Worm (Caenorhabditis elegans): ENCODE data around the gene flr-1.

ce11 chrX:13469047-13469633 lies 12.8 kb upstream of the flr-1 start, which contains the start of gene col-184:
- TF ChIP-seq med-1 (GFP tag; optimal IDR thresholded peaks at IDR 0.05; ENCODE audit: insufficient read depth), result no peak
- TF ChIP-seq cog-1 (tag; optimal IDR thresholded peaks at IDR 0.05), result no peak
- no peak for TF ChIP-seq flt-1 (GFP tag; IDR thresholded peaks at IDR 0.05)
- TF ChIP-seq tab-1 (GFP tag; IDR thresholded peaks at IDR 0.05), result no peak
- no peak for TF ChIP-seq ref-1 (GFP tag; conservative IDR thresholded peaks at IDR 0.05)
- no peak for TF ChIP-seq klf-2 (GFP tag; conservative IDR thresholded peaks at IDR 0.05)

Measured in whole organism, midembryonic.